Worm (Caenorhabditis elegans): ENCODE measurements around the gene zfp-1.

zfp-1 gene

ce11 chrIII:8795595-8796141 is 4.3 kb downstream of the zfp-1 start:
- no peak for TF ChIP-seq unc-39 (tag; optimal IDR thresholded peaks at IDR 0.05)
- TF ChIP-seq drap-1 (GFP tag; optimal IDR thresholded peaks at IDR 0.05) = peak; percentile 65
- no peak for TF ChIP-seq ceh-43 (GFP tag; optimal IDR thresholded peaks at IDR 0.05)
- peak; percentile 95 for TF ChIP-seq unc-62 (GFP tag; optimal IDR thresholded peaks at IDR 0.05)
- TF ChIP-seq elt-3 (tag; optimal IDR thresholded peaks at IDR 0.05) = no peak
- TF ChIP-seq mab-5 (tag; optimal IDR thresholded peaks at IDR 0.05) = no peak
- peak; percentile 90 for TF ChIP-seq pha-4 (tag; optimal IDR thresholded peaks at IDR 0.05)
- no peak for TF ChIP-seq flh-1 (GFP tag; optimal IDR thresholded peaks at IDR 0.05)
- no peak for TF ChIP-seq blmp-1 (tag; optimal IDR thresholded peaks at IDR 0.05)
- TF ChIP-seq nhr-12 (tag; optimal IDR thresholded peaks at IDR 0.05) = no peak
- peak; percentile 88 for TF ChIP-seq ham-2 (GFP tag; optimal IDR thresholded peaks at IDR 0.05)
- no peak for TF ChIP-seq bed-3 (GFP tag; optimal IDR thresholded peaks at IDR 0.05)
- no peak for TF ChIP-seq elt-1 (tag; optimal IDR thresholded peaks at IDR 0.05; ENCODE audit: borderline replicate concordance, insufficient read depth)
- no peak for TF ChIP-seq zip-8 (tag; optimal IDR thresholded peaks at IDR 0.05)
- peak; percentile 77 for TF ChIP-seq ztf-11 (tag; optimal IDR thresholded peaks at IDR 0.05)
- TF ChIP-seq nhr-76 (tag; optimal IDR thresholded peaks at IDR 0.05) = peak; percentile 4
- TF ChIP-seq tbx-8 (GFP tag; optimal IDR thresholded peaks at IDR 0.05) = no peak
- no peak for TF ChIP-seq snpc-4 (tag; optimal IDR thresholded peaks at IDR 0.05)
- peak; percentile 67 for TF ChIP-seq mls-2 (tag; optimal IDR thresholded peaks at IDR 0.05)
- TF ChIP-seq ceh-39 (tag; optimal IDR thresholded peaks at IDR 0.05) = peak; percentile 88
- peak; percentile 100 for TF ChIP-seq nhr-2 (tag; optimal IDR thresholded peaks at IDR 0.05)
- peak; percentile 95 for TF ChIP-seq unc-120 (tag; optimal IDR thresholded peaks at IDR 0.05; ENCODE audit: poor library complexity, severe bottlenecking)
- peak; percentile 69 for TF ChIP-seq sptf-1 (tag; optimal IDR thresholded peaks at IDR 0.05)
- peak; percentile 66 for TF ChIP-seq hlh-1 (tag; optimal IDR thresholded peaks at IDR 0.05)
- no peak for TF ChIP-seq lin-32 (GFP tag; optimal IDR thresholded peaks at IDR 0.05)
- peak; percentile 79 for TF ChIP-seq lsy-2 (tag; optimal IDR thresholded peaks at IDR 0.05)
- TF ChIP-seq nhr-28 (tag; optimal IDR thresholded peaks at IDR 0.05) = peak; percentile 15
- peak; percentile 74 for TF ChIP-seq mep-1 (tag; optimal IDR thresholded peaks at IDR 0.05)
- TF ChIP-seq ceh-83 (GFP tag; optimal IDR thresholded peaks at IDR 0.05) = peak; percentile 57
- TF ChIP-seq ces-1 (GFP tag; optimal IDR thresholded peaks at IDR 0.05) = peak; percentile 86
- peak; percentile 41 for TF ChIP-seq M03D4.4 (tag; optimal IDR thresholded peaks at IDR 0.05)
- peak; percentile 82 for TF ChIP-seq cnd-1 (tag; optimal IDR thresholded peaks at IDR 0.05)
- TF ChIP-seq sem-2 (GFP tag; optimal IDR thresholded peaks at IDR 0.05) = no peak
- TF ChIP-seq nhr-237 (tag; optimal IDR thresholded peaks at IDR 0.05) = peak; percentile 65
- TF ChIP-seq lin-13 (tag; optimal IDR thresholded peaks at IDR 0.05) = peak; percentile 84

- TF ChIP-seq elt-1 (tag; optimal IDR thresholded peaks at IDR 0.05; ENCODE audit: borderline replicate concordance, insufficient read depth) (peak; percentile 1), ceh-43 (GFP tag; optimal IDR thresholded peaks at IDR 0.05) (no peak), M03D4.4 (tag; optimal IDR thresholded peaks at IDR 0.05) (peak; percentile 25), flh-1 (GFP tag; optimal IDR thresholded peaks at IDR 0.05) (no peak), nhr-76 (tag; optimal IDR thresholded peaks at IDR 0.05) (no peak), drap-1 (GFP tag; optimal IDR thresholded peaks at IDR 0.05) (peak; percentile 6), ceh-39 (tag; optimal IDR thresholded peaks at IDR 0.05) (no peak), hlh-1 (tag; optimal IDR thresholded peaks at IDR 0.05) (no peak), sem-2 (GFP tag; optimal IDR thresholded peaks at IDR 0.05) (no peak), ces-1 (GFP tag; optimal IDR thresholded peaks at IDR 0.05) (peak; percentile 48), unc-39 (tag; optimal IDR thresholded peaks at IDR 0.05) (no peak), ceh-83 (GFP tag; optimal IDR thresholded peaks at IDR 0.05) (no peak), elt-3 (tag; optimal IDR thresholded peaks at IDR 0.05) (peak; percentile 63), tbx-8 (GFP tag; optimal IDR thresholded peaks at IDR 0.05) (no peak), mls-2 (tag; optimal IDR thresholded peaks at IDR 0.05) (no peak), pha-4 (tag; optimal IDR thresholded peaks at IDR 0.05) (no peak), unc-120 (tag; optimal IDR thresholded peaks at IDR 0.05; ENCODE audit: poor library complexity, severe bottlenecking) (no peak), mab-5 (tag; optimal IDR thresholded peaks at IDR 0.05) (no peak), lin-32 (GFP tag; optimal IDR thresholded peaks at IDR 0.05) (no peak), lin-13 (tag; optimal IDR thresholded peaks at IDR 0.05) (no peak), nhr-12 (tag; optimal IDR thresholded peaks at IDR 0.05) (no peak), snpc-4 (tag; optimal IDR thresholded peaks at IDR 0.05) (no peak), lsy-2 (tag; optimal IDR thresholded peaks at IDR 0.05) (peak; percentile 62), bed-3 (GFP tag; optimal IDR thresholded peaks at IDR 0.05) (no peak)
Observed at ce11 chrIII:8797211-8797733, 5.9 kb downstream of the zfp-1 start.
